Worm (Caenorhabditis elegans) whole organism, mixed stage, embryonic: Measurements from ENCODE around the gene vps-53.

ENCODE experiments used
- M03D4.4 ChIP-seq: sonication (generic microtip); optimal IDR thresholded peaks from 2 replicates; lab custom pipeline; 2017; ENCODE audit warnings: mild to moderate bottlenecking, missing genetic modification characterization, missing compliant biosample characterization
- ces-1 ChIP-seq: fragments of 150-350 bp; optimal IDR thresholded peaks from 2 replicates; lab custom pipeline; 2014; ENCODE audit warnings: missing biosample characterization, missing genetic modification reagents, missing genetic modification characterization
- cnd-1 ChIP-seq: fragments of 200-800 bp; sonication (Bioruptor generic); optimal IDR thresholded peaks from 2 replicates; lab custom pipeline; 2018; ENCODE audit warnings: mild to moderate bottlenecking, missing genetic modification characterization, missing compliant biosample characterization
- drap-1 ChIP-seq: fragments of 200-800 bp; sonication (Bioruptor generic); optimal IDR thresholded peaks from 3 replicates; lab custom pipeline; 2018; ENCODE audit warnings: mild to moderate bottlenecking, missing genetic modification characterization, missing compliant biosample characterization
- elt-3 ChIP-seq: fragments of 150-350 bp; optimal IDR thresholded peaks from 2 replicates; lab custom pipeline; 2014; ENCODE audit warnings: missing biosample characterization, missing genetic modification characterization
- ham-2 ChIP-seq: fragments of 200-800 bp; sonication (Bioruptor generic); optimal IDR thresholded peaks from 2 replicates; lab custom pipeline; 2018; ENCODE audit warnings: mild to moderate bottlenecking, missing genetic modification characterization, missing compliant biosample characterization
- hlh-1 ChIP-seq: fragments of 150-350 bp; optimal IDR thresholded peaks from 2 replicates; lab custom pipeline; 2014; ENCODE audit warnings: missing biosample characterization, missing genetic modification reagents, missing genetic modification characterization
- lin-13 ChIP-seq: fragments of 150-350 bp; optimal IDR thresholded peaks from 2 replicates; lab custom pipeline; 2014; ENCODE audit warnings: missing biosample characterization, missing genetic modification characterization
- mab-5 ChIP-seq: fragments of 150-350 bp; optimal IDR thresholded peaks from 2 replicates; lab custom pipeline; 2014; ENCODE audit warnings: missing biosample characterization, missing genetic modification characterization
- sem-2 ChIP-seq: fragments of 200-800 bp; sonication (Bioruptor generic); optimal IDR thresholded peaks from 2 replicates; lab custom pipeline; 2018; ENCODE audit warnings: mild to moderate bottlenecking, missing genetic modification characterization, missing compliant biosample characterization
- sptf-1 ChIP-seq: sonication (generic microtip); optimal IDR thresholded peaks from 2 replicates; lab custom pipeline; 2017; ENCODE audit warnings: mild to moderate bottlenecking, missing genetic modification characterization, moderate library complexity, missing compliant biosample characterization
- unc-120 ChIP-seq: sonication (generic microtip); optimal IDR thresholded peaks from 2 replicates; lab custom pipeline; 2017; ENCODE audit warnings: missing genetic modification characterization, missing compliant biosample characterization; ENCODE audit not compliant: poor library complexity, severe bottlenecking
- zip-8 ChIP-seq: fragments of 150-350 bp; optimal IDR thresholded peaks from 2 replicates; lab custom pipeline; 2014; ENCODE audit warnings: missing biosample characterization, missing genetic modification characterization

The vps-53 gene

ce11 chrIII:9703747-9704605 lies 53.3 kb downstream of the vps-53 start:
- TF ChIP-seq lin-13 = peak; percentile 36
- TF ChIP-seq cnd-1 (tag; lab: Kevin White, UChicago) = no peak
- peak; percentile 9 for TF ChIP-seq drap-1 (GFP tag; lab: Kevin White, UChicago)
- TF ChIP-seq sptf-1 (tag; lab: Kevin White, UChicago) = peak; percentile 31
- TF ChIP-seq ces-1 (GFP tag; lab: Kevin White, UChicago) = peak; percentile 80
- TF ChIP-seq M03D4.4 (tag; lab: Kevin White, UChicago) = peak; percentile 26
- TF ChIP-seq ham-2 (GFP tag; lab: Kevin White, UChicago) = peak; percentile 10
- TF ChIP-seq sem-2 (GFP tag; lab: Kevin White, UChicago) = peak; percentile 27
- TF ChIP-seq elt-3 (tag; lab: Kevin White, UChicago) = no peak
- peak; percentile 54 for TF ChIP-seq unc-120 (tag; lab: Kevin White, UChicago)
- peak; percentile 54 for TF ChIP-seq hlh-1 (tag; lab: Kevin White, UChicago)
- peak; percentile 81 for TF ChIP-seq zip-8 (tag; lab: Kevin White, UChicago)
- TF ChIP-seq mab-5 (tag; lab: Kevin White, UChicago) = no peak
